Fruit fly (Drosophila melanogaster) whole organism: ENCODE results near the gene CG15498.

Experiments used
- CG8478 ChIP-seq: fragments of >200 bp; optimal IDR thresholded peaks from 2 replicates; lab custom pipeline; 2018; ENCODE audit warnings: inconsistent platforms
- Dll ChIP-seq: fragments of >200 bp; optimal IDR thresholded peaks from 2 replicates; lab custom pipeline; 2017
- EcR ChIP-seq, 2 experiments: fragments of >200 bp; optimal IDR thresholded peaks; 2 replicates each; lab custom pipeline; 2017; ENCODE audit warnings: missing biosample characterization in 2 of 2, missing genetic modification characterization in 2 of 2, missing genetic modification reagents in 2 of 2
- pan ChIP-seq: fragments of >200 bp; optimal IDR thresholded peaks from 2 replicates; lab custom pipeline; 2017
- psq ChIP-seq: fragments of >200 bp; optimal IDR thresholded peaks from 2 replicates; lab custom pipeline; 2017
- usp ChIP-seq: fragments of >200 bp; optimal IDR thresholded peaks from 2 replicates; lab custom pipeline; 2017; ENCODE audit warnings: missing biosample characterization, missing genetic modification characterization, mixed read lengths

dm6 chr3R:21586914-21587459, 18.0 kb upstream of the CG15498 start:
- no peak for TF ChIP-seq usp (GFP tag; lab: Kevin White, UChicago)
- TF ChIP-seq EcR (GFP tag; optimal IDR thresholded peaks at IDR 0.05; lab: Kevin White, UChicago), result no peak
- no peak for TF ChIP-seq psq
- no peak for TF ChIP-seq CG8478 (lab: Kevin White, UChicago)
- TF ChIP-seq pan (lab: Kevin White, UChicago), result no peak
- no peak for TF ChIP-seq Dll (lab: Kevin White, UChicago)
